Fruit fly (Drosophila melanogaster) whole organism, embryonic: Measurements from ENCODE around the gene CG12057.
A peak's percentile ranks its signal among the peaks of the same experiment; 100 is the strongest.

Experiments
- C15 ChIP-seq: fragments of 200-800 bp; sonication (Bioruptor generic); IDR thresholded peaks from 3 replicates; pipeline ENCODE4 v1.3.6; 2022; ENCODE audit warnings: missing biosample characterization, missing genetic modification characterization
- CG11085 ChIP-seq: fragments of 200-800 bp; sonication (Bioruptor generic); IDR thresholded peaks from 2 replicates; pipeline ENCODE4 v1.3.6; 2022; ENCODE audit warnings: missing biosample characterization, missing genetic modification characterization
- CG11398 ChIP-seq: fragments of 200-800 bp; sonication (Bioruptor generic); optimal IDR thresholded peaks from 2 replicates; lab custom pipeline; 2016; ENCODE audit warnings: missing biosample characterization, missing genetic modification characterization
- CG11504 ChIP-seq: fragments of 200-800 bp; sonication (Bioruptor generic); optimal IDR thresholded peaks from 3 replicates; lab custom pipeline; 2019; ENCODE audit warnings: missing biosample characterization, mild to moderate bottlenecking, missing genetic modification characterization, moderate library complexity
- CG12659 ChIP-seq: fragments of 200-800 bp; sonication (Bioruptor generic); optimal IDR thresholded peaks from 3 replicates; lab custom pipeline; 2017; ENCODE audit warnings: mild to moderate bottlenecking, missing biosample characterization, missing genetic modification reagents, missing genetic modification characterization
- CG15479 ChIP-seq: fragments of 200-800 bp; sonication (Bioruptor generic); optimal IDR thresholded peaks from 3 replicates; lab custom pipeline; 2019; ENCODE audit warnings: missing biosample characterization, mild to moderate bottlenecking, missing genetic modification characterization, moderate library complexity
- CG16863 ChIP-seq: fragments of 200-800 bp; sonication (Bioruptor generic); optimal IDR thresholded peaks from 3 replicates; lab custom pipeline; 2016; ENCODE audit warnings: missing biosample characterization, missing genetic modification characterization
- CG17829 ChIP-seq: fragments of 200-800 bp; optimal IDR thresholded peaks from 2 replicates; lab custom pipeline; 2019; ENCODE audit warnings: missing biosample characterization, mild to moderate bottlenecking, missing genetic modification characterization, moderate library complexity
- CG1792 ChIP-seq: fragments of 200-800 bp; sonication (Bioruptor generic); optimal IDR thresholded peaks from 2 replicates; lab custom pipeline; 2016; ENCODE audit warnings: missing biosample characterization, missing genetic modification characterization
- CG2875 ChIP-seq: fragments of 200-800 bp; sonication (Bioruptor generic); optimal IDR thresholded peaks from 2 replicates; lab custom pipeline; 2017; ENCODE audit warnings: missing biosample characterization, mild to moderate bottlenecking, missing genetic modification characterization, missing genetic modification reagents
- CG4424 ChIP-seq: fragments of 200-800 bp; sonication (Bioruptor generic); optimal IDR thresholded peaks from 3 replicates; lab custom pipeline; 2016; ENCODE audit warnings: missing biosample characterization, missing genetic modification characterization
- CG4707 ChIP-seq: fragments of 200-800 bp; sonication (Bioruptor generic); optimal IDR thresholded peaks from 2 replicates; lab custom pipeline; 2018; ENCODE audit warnings: missing biosample characterization, mild to moderate bottlenecking, missing genetic modification characterization, moderate library complexity
- CG9817 ChIP-seq: fragments of 200-800 bp; sonication (Bioruptor generic); optimal IDR thresholded peaks from 2 replicates; lab custom pipeline; 2018; ENCODE audit warnings: missing biosample characterization, mild to moderate bottlenecking, missing genetic modification characterization, moderate library complexity
- Chrac-16 ChIP-seq: fragments of 200-800 bp; sonication (Bioruptor generic); optimal IDR thresholded peaks from 3 replicates; lab custom pipeline; 2016; ENCODE audit warnings: missing biosample characterization, missing genetic modification characterization
- Dip2 ChIP-seq: fragments of 200-800 bp; sonication (Bioruptor generic); IDR thresholded peaks from 2 replicates; pipeline ENCODE4 v1.3.6; 2022; ENCODE audit warnings: missing biosample characterization, missing genetic modification characterization
- Ets97D ChIP-seq: fragments of 200-800 bp; sonication (Bioruptor generic); optimal IDR thresholded peaks from 3 replicates; lab custom pipeline; 2016; ENCODE audit warnings: missing biosample characterization, missing genetic modification characterization
- Gug ChIP-seq: fragments of 200-800 bp; sonication (Bioruptor generic); IDR thresholded peaks from 4 replicates; pipeline ENCODE4 v1.3.6; 2022; ENCODE audit warnings: missing biosample characterization, missing genetic modification characterization
- Hr78 ChIP-seq, 2 experiments: fragments of 200-800 bp in 1 of 2; fragments of >200 bp in 1 of 2; sonication (Bioruptor generic) in 1 of 2; optimal IDR thresholded peaks; 2 replicates each; lab custom pipeline; 2017 to 2019; ENCODE audit warnings: missing biosample characterization in 2 of 2, missing genetic modification characterization in 2 of 2, mild to moderate bottlenecking in 1 of 2, moderate library complexity in 1 of 2
- Neu2 ChIP-seq: fragments of 200-800 bp; sonication (Bioruptor generic); optimal IDR thresholded peaks from 3 replicates; lab custom pipeline; 2016; ENCODE audit warnings: missing biosample characterization, missing genetic modification characterization, borderline replicate concordance
- Rx ChIP-seq: fragments of 200-800 bp; sonication (Bioruptor generic); IDR thresholded peaks from 2 replicates; pipeline ENCODE4 v1.3.6; 2022; ENCODE audit warnings: missing biosample characterization, missing genetic modification characterization
- Six4 ChIP-seq: fragments of 200-800 bp; sonication (Bioruptor generic); optimal IDR thresholded peaks from 2 replicates; lab custom pipeline; 2016; ENCODE audit warnings: missing biosample characterization, missing genetic modification characterization
- Spps ChIP-seq: fragments of 200-800 bp; sonication (Bioruptor generic); optimal IDR thresholded peaks from 2 replicates; lab custom pipeline; 2018; ENCODE audit warnings: missing biosample characterization, mild to moderate bottlenecking, missing genetic modification characterization
- Ssrp ChIP-seq: fragments of 200-800 bp; sonication (Bioruptor generic); optimal IDR thresholded peaks from 2 replicates; lab custom pipeline; 2018; ENCODE audit warnings: missing biosample characterization, mild to moderate bottlenecking, missing genetic modification characterization, moderate library complexity
- Stat92E ChIP-seq, 3 experiments: fragments of >200 bp in 2 of 3; fragments of 200-800 bp in 1 of 3; sonication (Bioruptor generic) in 1 of 3; optimal IDR thresholded peaks; 2 replicates each; lab custom pipeline; 2017 to 2019; ENCODE audit warnings: missing biosample characterization in 3 of 3, missing genetic modification characterization in 3 of 3, mild to moderate bottlenecking in 1 of 3, moderate library complexity in 1 of 3
- YL-1 ChIP-seq: fragments of 200-800 bp; sonication (Bioruptor generic); optimal IDR thresholded peaks from 3 replicates; lab custom pipeline; 2017; ENCODE audit warnings: missing biosample characterization, mild to moderate bottlenecking, missing genetic modification characterization
- ase ChIP-seq: fragments of 200-800 bp; sonication (Bioruptor generic); IDR thresholded peaks from 3 replicates; pipeline ENCODE4 v1.3.6; 2022; ENCODE audit warnings: missing biosample characterization, missing genetic modification characterization
- az2 ChIP-seq: fragments of 200-800 bp; sonication (Bioruptor generic); optimal IDR thresholded peaks from 3 replicates; lab custom pipeline; 2016; ENCODE audit warnings: missing biosample characterization, missing genetic modification characterization
- crp ChIP-seq, 2 experiments: fragments of 200-800 bp; sonication (Bioruptor generic); optimal IDR thresholded peaks; 2 replicates in 1 of 2; 3 replicates in 1 of 2; lab custom pipeline; 2017; ENCODE audit warnings: missing biosample characterization in 2 of 2, missing genetic modification characterization in 2 of 2, mild to moderate bottlenecking in 1 of 2, moderate library complexity in 1 of 2
- dmrt99B ChIP-seq: fragments of 200-800 bp; sonication (Bioruptor generic); optimal IDR thresholded peaks from 2 replicates; lab custom pipeline; 2018; ENCODE audit warnings: missing biosample characterization, mild to moderate bottlenecking, missing genetic modification characterization, moderate library complexity
- emc ChIP-seq: fragments of 200-800 bp; sonication (Bioruptor generic); optimal IDR thresholded peaks from 2 replicates; lab custom pipeline; 2016; ENCODE audit warnings: missing biosample characterization, missing genetic modification characterization
- ewg ChIP-seq: fragments of 200-800 bp; sonication (Bioruptor generic); optimal IDR thresholded peaks from 3 replicates; lab custom pipeline; 2017; ENCODE audit warnings: mild to moderate bottlenecking, missing biosample characterization, missing genetic modification reagents, missing genetic modification characterization
- fru ChIP-seq: fragments of >200 bp; optimal IDR thresholded peaks from 2 replicates; lab custom pipeline; 2017
- gem ChIP-seq: fragments of 200-800 bp; sonication (Bioruptor generic); optimal IDR thresholded peaks from 2 replicates; lab custom pipeline; 2019; ENCODE audit warnings: missing biosample characterization, mild to moderate bottlenecking, missing genetic modification characterization, moderate library complexity
- ham ChIP-seq: fragments of 200-800 bp; sonication (Bioruptor generic); IDR thresholded peaks from 2 replicates; pipeline ENCODE4 v1.3.6; 2022; ENCODE audit warnings: missing biosample characterization, missing genetic modification characterization
- hkb ChIP-seq, 2 experiments: fragments of 200-800 bp in 1 of 2; fragments of >200 bp in 1 of 2; sonication (Bioruptor generic) in 1 of 2; IDR thresholded peaks in 1 of 2; optimal IDR thresholded peaks in 1 of 2; 2 replicates each; pipeline versions ENCODE4 v1.3.6 to Lab custom; 2017 to 2022; ENCODE audit warnings: missing biosample characterization in 1 of 2, missing genetic modification characterization in 1 of 2
- ind ChIP-seq: fragments of 200-800 bp; sonication (Bioruptor generic); optimal IDR thresholded peaks from 3 replicates; lab custom pipeline; 2016; ENCODE audit warnings: missing biosample characterization, missing genetic modification characterization
- insv ChIP-seq, 2 experiments: fragments of 200-800 bp; sonication (Bioruptor generic); optimal IDR thresholded peaks; 3 replicates each; lab custom pipeline; 2016 to 2018; ENCODE audit warnings: missing biosample characterization in 2 of 2, missing genetic modification characterization in 2 of 2
- knrl ChIP-seq: fragments of 200-800 bp; sonication (Bioruptor generic); IDR thresholded peaks from 3 replicates; pipeline ENCODE4 v1.3.6; 2022; ENCODE audit warnings: missing biosample characterization, missing genetic modification characterization; ENCODE audit not compliant: partially characterized antibody
- luna ChIP-seq: fragments of 200-800 bp; sonication (Bioruptor generic); optimal IDR thresholded peaks from 2 replicates; lab custom pipeline; 2016; ENCODE audit warnings: missing biosample characterization, missing genetic modification characterization
- mam ChIP-seq: fragments of 200-800 bp; sonication (Bioruptor generic); optimal IDR thresholded peaks from 3 replicates; lab custom pipeline; 2016; ENCODE audit warnings: missing biosample characterization, missing genetic modification characterization
- nau ChIP-seq: fragments of 200-800 bp; sonication (Bioruptor generic); optimal IDR thresholded peaks from 3 replicates; lab custom pipeline; 2017; ENCODE audit warnings: missing biosample characterization, mild to moderate bottlenecking, missing genetic modification characterization, missing genetic modification reagents
- nerfin-1 ChIP-seq: fragments of 200-800 bp; sonication (Bioruptor generic); optimal IDR thresholded peaks from 3 replicates; lab custom pipeline; 2019; ENCODE audit warnings: missing biosample characterization, mild to moderate bottlenecking, missing genetic modification characterization, moderate library complexity
- prd ChIP-seq, 3 experiments: fragments of >200 bp in 2 of 3; fragments of 200-800 bp in 1 of 3; sonication (Bioruptor generic) in 1 of 3; optimal IDR thresholded peaks in 2 of 3; IDR thresholded peaks in 1 of 3; 2 replicates in 2 of 3; 3 replicates in 1 of 3; pipeline versions ENCODE4 v1.3.6 to Lab custom; 2017 to 2022; ENCODE audit warnings: missing biosample characterization in 1 of 3, missing genetic modification characterization in 1 of 3
- sim ChIP-seq: fragments of 200-800 bp; sonication (Bioruptor generic); IDR thresholded peaks from 2 replicates; pipeline ENCODE4 v1.3.6; 2022; ENCODE audit warnings: missing biosample characterization, missing genetic modification characterization
- sna ChIP-seq: fragments of 200-800 bp; sonication (Bioruptor generic); IDR thresholded peaks from 2 replicates; pipeline ENCODE4 v1.3.6; 2022; ENCODE audit warnings: missing biosample characterization, missing genetic modification characterization; ENCODE audit not compliant: partially characterized antibody
- sr ChIP-seq: fragments of 200-800 bp; sonication (Bioruptor generic); IDR thresholded peaks from 3 replicates; pipeline ENCODE4 v1.3.6; 2022; ENCODE audit warnings: missing biosample characterization, missing genetic modification characterization
- tin ChIP-seq: fragments of 200-800 bp; sonication (Bioruptor generic); optimal IDR thresholded peaks from 3 replicates; lab custom pipeline; 2016; ENCODE audit warnings: missing biosample characterization, missing genetic modification characterization
- yki ChIP-seq: fragments of >200 bp; optimal IDR thresholded peaks from 3 replicates; lab custom pipeline; 2018
- zfh1 ChIP-seq: fragments of 200-800 bp; sonication (Bioruptor generic); IDR thresholded peaks from 3 replicates; pipeline ENCODE4 v1.3.6; 2022; ENCODE audit warnings: missing biosample characterization, missing genetic modification characterization

Gene CG12057

dm6 chrX:9164510-9165506 is 26.6 kb upstream of the CG12057 start (continued):
- TF ChIP-seq luna (GFP tag; lab: Kevin White, UChicago) (no peak), Hr78 (GFP tag; optimal IDR thresholded peaks at IDR 0.05; lab: Kevin White, UChicago) (no peak), CG16863 (GFP tag; lab: Kevin White, UChicago) (no peak), fru (lab: Kevin White, UChicago) (no peak), CG15479 (GFP tag; lab: Kevin White, UChicago) (peak; percentile 18), knrl (GFP tag; lab: Robert Waterston, UW) (no peak), ewg (peak; percentile 74), sna (no peak), nerfin-1 (peak; percentile 86), Neu2 (GFP tag; lab: Kevin White, UChicago) (no peak), CG4707 (GFP tag; lab: Kevin White, UChicago) (no peak), mam (GFP tag; lab: Kevin White, UChicago) (no peak), crp (GFP tag; optimal IDR thresholded peaks at IDR 0.05; lab: Kevin White, UChicago) (no peak), gem (tag; lab: Kevin White, UChicago) (no peak), ind (GFP tag; lab: Kevin White, UChicago) (no peak), C15 (GFP tag; lab: Robert Waterston, UW) (no peak), yki (lab: Kevin White, UChicago) (no peak), CG9817 (tag; lab: Kevin White, UChicago) (no peak), Ssrp (tag; lab: Kevin White, UChicago) (no peak), CG4424 (no peak), sim (no peak), insv (GFP tag; optimal IDR thresholded peaks at IDR 0.05; lab: Kevin White, UChicago) (peak in 1 of 2 experiments; percentile 90), hkb (optimal IDR thresholded peaks at IDR 0.05; lab: Kevin White, UChicago) (no peak), hkb (GFP tag; IDR thresholded peaks at IDR 0.05; lab: Robert Waterston, UW) (no peak), Spps (no peak), Chrac-16 (GFP tag; lab: Kevin White, UChicago) (no peak), YL-1 (GFP tag; lab: Kevin White, UChicago) (no peak), Stat92E (GFP tag; optimal IDR thresholded peaks at IDR 0.05; lab: Kevin White, UChicago) (no peak), CG2875 (GFP tag; lab: Kevin White, UChicago) (no peak), zfh1 (GFP tag; lab: Robert Waterston, UW) (0 out of 3 replicates have a peak, but pooled peaks have one; percentile 11), prd (optimal IDR thresholded peaks at IDR 0.05; lab: Kevin White, UChicago) (no peak), prd (GFP tag; IDR thresholded peaks at IDR 0.05; lab: Robert Waterston, UW) (no peak), ase (GFP tag; lab: Robert Waterston, UW) (no peak), nau (GFP tag; lab: Kevin White, UChicago) (no peak)
- TF ChIP-seq, all 482 proteins: peak for 16

dm6 chrX:9168273-9168672 is 23.2 kb upstream of the CG12057 start:
- TF ChIP-seq CG11504 (tag; lab: Kevin White, UChicago) (no peak), Rx (no peak), CG17829 (tag; lab: Kevin White, UChicago) (no peak), Six4 (no peak), ham (GFP tag; lab: Robert Waterston, UW) (no peak), Gug (GFP tag; lab: Robert Waterston, UW) (no peak), CG1792 (no peak), tin (GFP tag; lab: Kevin White, UChicago) (no peak), az2 (GFP tag; lab: Kevin White, UChicago) (no peak), sr (GFP tag; lab: Robert Waterston, UW) (no peak), emc (GFP tag; lab: Kevin White, UChicago) (no peak), CG11085 (GFP tag; lab: Robert Waterston, UW) (no peak), dmrt99B (tag; lab: Kevin White, UChicago) (no peak), Ets97D (no peak), CG12659 (no peak), Dip2 (GFP tag; lab: Robert Waterston, UW) (no peak), CG11398 (GFP tag; lab: Kevin White, UChicago) (no peak)
